Fruit fly (Drosophila melanogaster): ENCODE data around the gene ChLD3.

Gene ChLD3

DNA sequence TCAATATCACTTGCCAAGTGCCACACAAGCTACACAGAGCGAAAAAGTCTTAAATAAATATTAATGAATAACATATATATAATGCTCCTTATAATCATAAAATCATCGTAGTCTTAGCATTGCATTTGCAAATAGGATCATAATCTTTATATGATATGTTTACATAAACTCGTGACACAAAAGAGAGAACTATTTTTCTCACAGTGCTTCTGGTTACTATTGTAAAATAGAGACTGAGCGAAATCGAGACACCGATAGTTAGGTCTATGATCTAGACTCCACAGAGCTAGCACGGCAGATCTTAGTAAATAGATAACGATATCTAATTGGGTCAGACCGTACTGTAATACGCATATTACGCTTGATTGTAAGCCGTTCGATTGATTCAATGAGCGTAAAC lies 29.0 kb upstream of the ChLD3 start (continued):
- peak; percentile 91 for TF ChIP-seq ci (GFP tag; IDR thresholded peaks at IDR 0.05)
- no peak for TF ChIP-seq CG15696 (tag; optimal IDR thresholded peaks at IDR 0.05)
- TF ChIP-seq h (optimal IDR thresholded peaks at IDR 0.05) = no peak
- peak in 1 of 2 experiments; percentile 28 for TF ChIP-seq chif (GFP tag; optimal IDR thresholded peaks at IDR 0.05)
- peak; percentile 54 for TF ChIP-seq jing (GFP tag; optimal IDR thresholded peaks at IDR 0.05)
- TF ChIP-seq Rx (GFP tag; IDR thresholded peaks at IDR 0.05) = no peak
- TF ChIP-seq CG10267 (tag; optimal IDR thresholded peaks at IDR 0.05) = peak; percentile 22
- no peak for TF ChIP-seq luna (GFP tag; optimal IDR thresholded peaks at IDR 0.05)
- TF ChIP-seq CG12155 (GFP tag; optimal IDR thresholded peaks at IDR 0.05) = peak; percentile 31
- TF ChIP-seq MTF-1 (GFP tag; optimal IDR thresholded peaks at IDR 0.05; ENCODE audit: borderline replicate concordance) = no peak
- TF ChIP-seq run (tag; optimal IDR thresholded peaks at IDR 0.05) = peak; percentile 3
- peak in 1 of 2 experiments; percentile 58 for TF ChIP-seq Eip74EF (GFP tag; optimal IDR thresholded peaks at IDR 0.05)
- no peak for TF ChIP-seq H15 (GFP tag; IDR thresholded peaks at IDR 0.05)
- no peak for TF ChIP-seq CG10321 (GFP tag; IDR thresholded peaks at IDR 0.05)
- TF ChIP-seq rib (GFP tag; IDR thresholded peaks at IDR 0.05) = no peak
- peak; percentile 60 for TF ChIP-seq CG9727 (GFP tag; optimal IDR thresholded peaks at IDR 0.05)
- no peak for TF ChIP-seq sima (GFP tag; optimal IDR thresholded peaks at IDR 0.05)
- TF ChIP-seq CG15479 (GFP tag; optimal IDR thresholded peaks at IDR 0.05) = no peak
- peak; percentile 64 for TF ChIP-seq Hr3 (GFP tag; optimal IDR thresholded peaks at IDR 0.05)
- TF ChIP-seq gt (GFP tag; IDR thresholded peaks at IDR 0.05) = no peak
- TF ChIP-seq Hr78 (GFP tag; optimal IDR thresholded peaks at IDR 0.05) = peak in 1 of 2 experiments; percentile 16
- TF ChIP-seq CG6272 (GFP tag; IDR thresholded peaks at IDR 0.05) = no peak
- peak; percentile 48 for TF ChIP-seq Hsf (GFP tag; optimal IDR thresholded peaks at IDR 0.05)
- peak; percentile 62 for TF ChIP-seq CG17568 (GFP tag; optimal IDR thresholded peaks at IDR 0.05)
- TF ChIP-seq CG7271 (tag; optimal IDR thresholded peaks at IDR 0.05) = no peak
- TF ChIP-seq Lim3 (GFP tag; IDR thresholded peaks at IDR 0.05) = peak; percentile 30; the same call in 1 of the 2 replicates
- no peak for TF ChIP-seq Atf3 (GFP tag; optimal IDR thresholded peaks at IDR 0.05)
- no peak for TF ChIP-seq CG4404 (GFP tag; IDR thresholded peaks at IDR 0.05)
- TF ChIP-seq corto (GFP tag; optimal IDR thresholded peaks at IDR 0.05) = no peak
- TF ChIP-seq Dll (GFP tag; IDR thresholded peaks at IDR 0.05; ENCODE audit: partially characterized antibody) = no peak
- TF ChIP-seq ash1 (GFP tag; optimal IDR thresholded peaks at IDR 0.05) = no peak
- peak; percentile 84 for TF ChIP-seq slbo (GFP tag; IDR thresholded peaks at IDR 0.05)
- TF ChIP-seq chm (GFP tag; IDR thresholded peaks at IDR 0.05) = peak; percentile 73
- no peak for TF ChIP-seq CG7987 (GFP tag; optimal IDR thresholded peaks at IDR 0.05)
- TF ChIP-seq HmgZ (tag; optimal IDR thresholded peaks at IDR 0.05) = peak; percentile 24
- TF ChIP-seq CG31441 (GFP tag; IDR thresholded peaks at IDR 0.05) = no peak
- TF ChIP-seq disco-r (GFP tag; optimal IDR thresholded peaks at IDR 0.05) = no peak
- TF ChIP-seq Adf1 (GFP tag; IDR thresholded peaks at IDR 0.05) = peak; percentile 42; the same call in 1 of the 2 replicates
- TF ChIP-seq Fer2 (tag; optimal IDR thresholded peaks at IDR 0.05) = no peak
- no peak for TF ChIP-seq NC2β (GFP tag; optimal IDR thresholded peaks at IDR 0.05)
- TF ChIP-seq CG9609 (GFP tag; optimal IDR thresholded peaks at IDR 0.05) = no peak
- TF ChIP-seq esg (GFP tag; conservative IDR thresholded peaks at IDR 0.05) = peak; percentile 81
- TF ChIP-seq CG17361 (GFP tag; IDR thresholded peaks at IDR 0.05) = no peak
- peak; percentile 77 for TF ChIP-seq CG17385 (GFP tag; optimal IDR thresholded peaks at IDR 0.05)
- TF ChIP-seq Dip2 (GFP tag; IDR thresholded peaks at IDR 0.05) = no peak
- peak; percentile 65 for TF ChIP-seq CG12659 (GFP tag; optimal IDR thresholded peaks at IDR 0.05)
- peak; percentile 83 for TF ChIP-seq Rfx (GFP tag; IDR thresholded peaks at IDR 0.05)
- TF ChIP-seq E2f1 (GFP tag; IDR thresholded peaks at IDR 0.05) = no peak
- TF ChIP-seq sug (tag; optimal IDR thresholded peaks at IDR 0.05) = no peak
- TF ChIP-seq scrt (GFP tag; optimal IDR thresholded peaks at IDR 0.05) = no peak
- TF ChIP-seq Oli (tag; optimal IDR thresholded peaks at IDR 0.05) = peak; percentile 79

Measured in whole organism, embryonic.